Worm (Caenorhabditis elegans): Measurements from ENCODE around the gene T16A9.3.

- TF ChIP-seq nfya-2 (GFP tag; IDR thresholded peaks at IDR 0.05) = no peak
- no peak for TF ChIP-seq T26A5.8 (tag; optimal IDR thresholded peaks at IDR 0.05)
- no peak for TF ChIP-seq hrde-1 (tag; optimal IDR thresholded peaks at IDR 0.05; ENCODE audit: borderline replicate concordance)
- no peak for TF ChIP-seq die-1 (tag; optimal IDR thresholded peaks at IDR 0.05)
- TF ChIP-seq ztf-18 (tag; optimal IDR thresholded peaks at IDR 0.05) = no peak
- no peak for TF ChIP-seq C06A6.2 (GFP tag; conservative IDR thresholded peaks at IDR 0.05)
Observed at ce11 chrV:14256813-14257212, 51.5 kb downstream of the T16A9.3 start, which contains the start of gene sre-8.

Measured in whole organism, young adult.